Fruit fly (Drosophila melanogaster): ENCODE data around the gene GstT3.

DNA sequence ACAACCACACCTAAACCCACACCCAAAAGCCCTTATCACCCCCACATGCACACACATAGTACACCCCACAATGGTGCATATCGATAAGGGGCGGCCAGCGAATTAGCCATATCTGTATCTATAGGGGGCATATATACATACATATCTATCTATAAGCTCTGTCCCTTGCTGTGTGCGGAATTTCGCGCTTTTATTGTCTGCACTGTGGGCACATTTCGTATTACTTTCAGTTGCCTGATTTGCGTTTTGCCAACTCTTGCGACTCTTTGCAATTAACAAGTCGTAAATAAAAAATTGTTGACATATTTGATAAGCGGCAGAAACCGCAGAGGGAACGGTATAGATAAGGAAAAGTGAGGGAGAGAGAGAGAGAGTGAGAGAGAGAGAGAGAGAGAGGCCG, 14.1 kb downstream of the GstT3 start:
- TF ChIP-seq psq (optimal IDR thresholded peaks at IDR 0.05) (no peak), Myc (optimal IDR thresholded peaks at IDR 0.05) (no peak), Sin3A (optimal IDR thresholded peaks at IDR 0.05) (no peak), insv (optimal IDR thresholded peaks at IDR 0.05) (no peak), ttk (optimal IDR thresholded peaks at IDR 0.05) (no peak)
